Fruit fly (Drosophila melanogaster): ENCODE results near the gene Sfp24Bc.
A peak's percentile ranks its signal among the peaks of the same experiment; 100 is the strongest.

The Sfp24Bc gene

DNA sequence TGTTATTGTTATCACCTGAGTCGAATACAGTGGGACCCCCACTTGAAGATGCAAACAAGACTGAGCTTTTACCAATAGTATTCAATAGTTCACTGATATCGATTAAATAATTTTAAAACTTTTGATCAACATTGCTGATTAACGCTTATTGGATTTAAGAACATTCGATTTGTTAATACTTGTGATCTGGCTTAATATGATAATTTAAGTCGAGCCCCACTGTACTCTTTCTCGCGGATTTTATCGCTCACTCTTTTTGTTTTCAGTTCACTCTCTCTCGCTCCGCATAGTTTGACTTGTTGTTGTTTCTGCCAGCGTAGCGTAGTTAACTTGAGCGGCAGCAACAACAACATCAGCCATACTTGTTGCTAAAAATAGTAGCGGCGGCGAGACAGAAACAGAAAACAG lies 14.7 kb downstream of the Sfp24Bc start (continued):
- peak; percentile 98 for TF ChIP-seq nerfin-1 (tag; optimal IDR thresholded peaks at IDR 0.05)
- TF ChIP-seq gsb-n (tag; optimal IDR thresholded peaks at IDR 0.05), result peak; percentile 98
- peak; percentile 97 for TF ChIP-seq CG4617 (GFP tag; optimal IDR thresholded peaks at IDR 0.05; ENCODE audit: borderline replicate concordance)
- peak; percentile 88 for TF ChIP-seq CG11560 (tag; IDR thresholded peaks at IDR 0.05)
- peak; percentile 92 for TF ChIP-seq sim (GFP tag; IDR thresholded peaks at IDR 0.05)
- TF ChIP-seq Adf1 (GFP tag; IDR thresholded peaks at IDR 0.05), result peak; percentile 87
- TF ChIP-seq Max (GFP tag; optimal IDR thresholded peaks at IDR 0.05), result peak; percentile 96
- peak; percentile 98 for TF ChIP-seq tx (GFP tag; optimal IDR thresholded peaks at IDR 0.05)
- peak; percentile 88 for TF ChIP-seq CG17802 (tag; optimal IDR thresholded peaks at IDR 0.05)
- TF ChIP-seq exex (tag; optimal IDR thresholded peaks at IDR 0.05), result peak; percentile 93
- TF ChIP-seq CG14710 (tag; optimal IDR thresholded peaks at IDR 0.05), result peak; percentile 97
- no peak for TF ChIP-seq fru (optimal IDR thresholded peaks at IDR 0.05)
- peak; percentile 87 for TF ChIP-seq CG14965 (GFP tag; optimal IDR thresholded peaks at IDR 0.05; ENCODE audit: borderline replicate concordance)
- peak; percentile 95 for TF ChIP-seq dimm (GFP tag; IDR thresholded peaks at IDR 0.05)
- peak; percentile 97 for TF ChIP-seq dmrt11E (tag; optimal IDR thresholded peaks at IDR 0.05)
- TF ChIP-seq CG42726 (GFP tag; IDR thresholded peaks at IDR 0.05; ENCODE audit: partially characterized antibody), result no peak
- TF ChIP-seq Optix (GFP tag; IDR thresholded peaks at IDR 0.05), result peak; percentile 97
- peak; percentile 99 for TF ChIP-seq B-H2 (GFP tag; optimal IDR thresholded peaks at IDR 0.05)
- peak; percentile 87 for TF ChIP-seq Ets97D (GFP tag; optimal IDR thresholded peaks at IDR 0.05)
- peak; percentile 91 for TF ChIP-seq CG11696 (GFP tag; IDR thresholded peaks at IDR 0.05)
- peak; percentile 98 for TF ChIP-seq bcd (GFP tag; optimal IDR thresholded peaks at IDR 0.05)
- TF ChIP-seq peb (GFP tag; IDR thresholded peaks at IDR 0.05), result peak; percentile 97
- no peak for TF ChIP-seq Doc3 (GFP tag; IDR thresholded peaks at IDR 0.05; ENCODE audit: partially characterized antibody)
- peak; percentile 98 for TF ChIP-seq slbo (GFP tag; IDR thresholded peaks at IDR 0.05)
- peak; percentile 96 for TF ChIP-seq H15 (GFP tag; IDR thresholded peaks at IDR 0.05)
- TF ChIP-seq Dip2 (GFP tag; IDR thresholded peaks at IDR 0.05), result no peak; the same call in 1 of the 2 replicates
- peak; percentile 87 for TF ChIP-seq E2f2 (GFP tag; IDR thresholded peaks at IDR 0.05)
- TF ChIP-seq ranshi (GFP tag; IDR thresholded peaks at IDR 0.05), result peak; percentile 98
- TF ChIP-seq sug (tag; optimal IDR thresholded peaks at IDR 0.05), result peak; percentile 98
- TF ChIP-seq lilli (GFP tag; optimal IDR thresholded peaks at IDR 0.05), result peak; percentile 98
- peak; percentile 96 for TF ChIP-seq NC2α (GFP tag; optimal IDR thresholded peaks at IDR 0.05)
- TF ChIP-seq zfh1 (GFP tag; IDR thresholded peaks at IDR 0.05), result peak; percentile 98
- TF ChIP-seq CG5953 (GFP tag; IDR thresholded peaks at IDR 0.05), result peak; percentile 97
- TF ChIP-seq row (GFP tag; IDR thresholded peaks at IDR 0.05), result peak; percentile 99
- peak; percentile 98 for TF ChIP-seq lmd (GFP tag; IDR thresholded peaks at IDR 0.05)
- peak; percentile 98 for TF ChIP-seq Dbx (GFP tag; IDR thresholded peaks at IDR 0.05)
- peak; percentile 96 for TF ChIP-seq ap (GFP tag; IDR thresholded peaks at IDR 0.05)
- peak; percentile 97 for TF ChIP-seq Fer2 (tag; optimal IDR thresholded peaks at IDR 0.05)
- peak; percentile 97 for TF ChIP-seq esg (GFP tag; conservative IDR thresholded peaks at IDR 0.05)
- TF ChIP-seq pb (GFP tag; optimal IDR thresholded peaks at IDR 0.05), result peak; percentile 97
- TF ChIP-seq CG7987 (GFP tag; optimal IDR thresholded peaks at IDR 0.05), result peak; percentile 93
- no peak for TF ChIP-seq Sin3A (optimal IDR thresholded peaks at IDR 0.05)
- peak in 1 of 2 experiments; percentile 68 for TF ChIP-seq crp (GFP tag; optimal IDR thresholded peaks at IDR 0.05)
- TF ChIP-seq Sox102F (GFP tag; optimal IDR thresholded peaks at IDR 0.05), result peak; percentile 99
- peak; percentile 97 for TF ChIP-seq CG2202 (tag; optimal IDR thresholded peaks at IDR 0.05)
- TF ChIP-seq CG2889 (GFP tag; IDR thresholded peaks at IDR 0.05), result peak; percentile 95
- peak; percentile 93 for TF ChIP-seq CG9437 (GFP tag; optimal IDR thresholded peaks at IDR 0.05)
- TF ChIP-seq Deaf1 (tag; optimal IDR thresholded peaks at IDR 0.05), result peak; percentile 87
- peak; percentile 97 for TF ChIP-seq slp2 (GFP tag; optimal IDR thresholded peaks at IDR 0.05)
- peak; percentile 98 for TF ChIP-seq stc (GFP tag; IDR thresholded peaks at IDR 0.05)
- peak; percentile 99 for TF ChIP-seq CG12391 (tag; optimal IDR thresholded peaks at IDR 0.05)
- TF ChIP-seq gce (GFP tag; IDR thresholded peaks at IDR 0.05), result peak; percentile 98
